Fruit fly (Drosophila melanogaster) whole organism, adult: ENCODE data around the gene Ptpmeg.

Experiments
- Crg-1 ChIP-seq: fragments of 200-800 bp; sonication (Bioruptor generic); optimal IDR thresholded peaks from 2 replicates; lab custom pipeline; 2016; ENCODE audit warnings: missing biosample characterization, missing genetic modification characterization
- bab1 ChIP-seq: fragments of 200-800 bp; sonication (Bioruptor generic); optimal IDR thresholded peaks from 3 replicates; lab custom pipeline; 2019; ENCODE audit warnings: missing biosample characterization, mild to moderate bottlenecking, missing genetic modification characterization, moderate library complexity
- cnc ChIP-seq, 2 experiments: fragments of >200 bp; optimal IDR thresholded peaks; 2 replicates each; lab custom pipeline; 2017
- kay ChIP-seq: fragments of 200-800 bp; sonication (Bioruptor generic); peaks from one replicate; lab custom pipeline; 2016; ENCODE audit warnings: missing biosample characterization, missing genetic modification characterization, borderline replicate concordance
- pad ChIP-seq: fragments of 200-800 bp; sonication (Bioruptor generic); optimal IDR thresholded peaks from 3 replicates; lab custom pipeline; 2017; ENCODE audit warnings: missing biosample characterization, missing genetic modification characterization, mild to moderate bottlenecking, moderate library complexity, missing genetic modification reagents

DNA sequence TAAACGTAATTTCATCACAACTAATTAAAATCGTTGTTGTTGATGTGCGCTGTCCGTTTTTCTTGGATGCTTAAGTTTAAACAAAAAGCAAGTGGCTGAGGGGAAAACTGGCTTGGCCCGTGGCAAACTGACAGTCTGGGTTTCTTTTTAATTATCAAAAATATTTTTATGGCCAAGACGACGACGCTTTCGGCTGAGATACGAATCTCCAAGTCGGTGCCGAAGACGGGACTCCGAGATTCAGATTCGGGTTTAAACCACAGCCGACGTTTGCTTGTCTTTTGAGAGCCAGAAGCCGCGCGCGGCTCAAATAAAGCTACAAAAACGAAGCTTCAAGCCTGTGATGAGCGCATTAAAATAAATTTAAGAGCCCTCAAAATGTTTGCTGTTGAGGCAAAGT is 47.8 kb downstream of the Ptpmeg start:
- TF ChIP-seq pad (GFP tag; lab: Kevin White, UChicago) (no peak), Crg-1 (GFP tag; lab: Kevin White, UChicago) (no peak), kay (GFP tag; lab: Kevin White, UChicago) (no peak), bab1 (GFP tag; lab: Kevin White, UChicago) (no peak), cnc (optimal IDR thresholded peaks at IDR 0.05; lab: Kevin White, UChicago) (no peak)
